Fruit fly (Drosophila melanogaster): ENCODE results near the gene Jig.

Gene Jig

DNA sequence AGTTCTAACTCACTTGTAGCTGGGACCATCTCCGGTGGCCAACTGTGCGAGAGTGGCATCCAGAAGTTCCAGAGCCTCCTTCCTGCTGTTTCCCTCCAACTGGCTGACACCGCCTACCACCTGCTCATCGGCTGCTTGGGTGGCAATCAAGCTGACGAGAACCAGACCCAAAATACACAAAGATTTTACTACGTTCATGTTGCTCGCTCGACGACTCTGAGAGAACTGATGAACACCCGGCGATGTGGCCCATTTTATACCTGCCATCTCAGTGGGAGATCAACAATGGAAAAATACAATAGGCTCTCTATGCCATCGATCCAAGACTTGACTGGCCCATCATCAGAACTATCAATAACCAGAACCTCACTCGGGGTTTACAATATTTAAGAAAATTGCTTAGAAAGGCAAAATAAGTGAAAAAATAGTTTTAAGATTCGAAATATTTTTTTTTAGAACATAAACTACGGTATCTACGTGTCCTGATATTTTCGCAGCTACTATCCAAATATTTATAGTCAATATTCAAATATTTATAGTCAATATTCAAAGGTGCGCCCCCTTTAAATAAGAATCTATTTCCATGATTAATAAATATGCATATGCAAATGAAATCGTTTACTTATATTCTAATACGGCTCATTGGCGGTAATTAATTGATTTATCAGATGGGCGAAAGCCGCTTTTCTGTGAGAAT, 8.8 kb downstream of the Jig start, which contains the start of gene Cys (continued):
- TF ChIP-seq GATAe (GFP tag; conservative IDR thresholded peaks at IDR 0.05) (no peak), CG7357 (GFP tag; IDR thresholded peaks at IDR 0.05) (no peak), D19A (tag; optimal IDR thresholded peaks at IDR 0.05) (no peak), en (GFP tag; optimal IDR thresholded peaks at IDR 0.05) (no peak), NK7.1 (GFP tag; optimal IDR thresholded peaks at IDR 0.05) (no peak), abd-A (tag; optimal IDR thresholded peaks at IDR 0.05) (peak; percentile 31), CG6813 (GFP tag; optimal IDR thresholded peaks at IDR 0.05) (peak; percentile 27), CG17385 (GFP tag; optimal IDR thresholded peaks at IDR 0.05) (peak; percentile 23), bab2 (GFP tag; optimal IDR thresholded peaks at IDR 0.05) (no peak), CG6854 (GFP tag; optimal IDR thresholded peaks at IDR 0.05) (no peak), Kr (GFP tag; optimal IDR thresholded peaks at IDR 0.05) (no peak), CG15479 (GFP tag; optimal IDR thresholded peaks at IDR 0.05) (no peak), org-1 (GFP tag; optimal IDR thresholded peaks at IDR 0.05) (no peak), slbo (GFP tag; IDR thresholded peaks at IDR 0.05) (peak; percentile 49), Usf (GFP tag; optimal IDR thresholded peaks at IDR 0.05) (no peak), Ets97D (GFP tag; optimal IDR thresholded peaks at IDR 0.05) (no peak), pita (GFP tag; optimal IDR thresholded peaks at IDR 0.05) (no peak), yki (optimal IDR thresholded peaks at IDR 0.05) (no peak), Drgx (GFP tag; IDR thresholded peaks at IDR 0.05) (no peak), Dll (GFP tag; IDR thresholded peaks at IDR 0.05; ENCODE audit: partially characterized antibody) (no peak), H15 (GFP tag; IDR thresholded peaks at IDR 0.05) (no peak), CG9215 (GFP tag; IDR thresholded peaks at IDR 0.05) (no peak), ems (GFP tag; optimal IDR thresholded peaks at IDR 0.05) (no peak), CG1602 (GFP tag; optimal IDR thresholded peaks at IDR 0.05) (no peak), sens-2 (GFP tag; IDR thresholded peaks at IDR 0.05) (no peak), CG3726 (GFP tag; IDR thresholded peaks at IDR 0.05) (no peak), Nf-YC (tag; optimal IDR thresholded peaks at IDR 0.05) (no peak), ken (GFP tag; IDR thresholded peaks at IDR 0.05) (no peak), Oli (tag; optimal IDR thresholded peaks at IDR 0.05) (no peak), Hey (tag; optimal IDR thresholded peaks at IDR 0.05) (no peak), CG32767 (GFP tag; IDR thresholded peaks at IDR 0.05) (0 out of 2 replicates have a peak, but pooled peaks have one; percentile 15), CG6683 (GFP tag; optimal IDR thresholded peaks at IDR 0.05) (no peak), Hr39 (optimal IDR thresholded peaks at IDR 0.05) (no peak), Fer2 (tag; optimal IDR thresholded peaks at IDR 0.05) (no peak), grau (tag; optimal IDR thresholded peaks at IDR 0.05) (peak; percentile 27), nmo (GFP tag; optimal IDR thresholded peaks at IDR 0.05) (peak; percentile 19), CG2116 (GFP tag; optimal IDR thresholded peaks at IDR 0.05) (no peak), usp (GFP tag; optimal IDR thresholded peaks at IDR 0.05) (no peak), CG17612 (GFP tag; IDR thresholded peaks at IDR 0.05) (no peak), CG6254 (GFP tag; optimal IDR thresholded peaks at IDR 0.05) (no peak), Dek (tag; optimal IDR thresholded peaks at IDR 0.05) (no peak), chm (GFP tag; IDR thresholded peaks at IDR 0.05) (peak; percentile 32; the same call in 1 of the 2 replicates), CG12769 (tag; optimal IDR thresholded peaks at IDR 0.05) (peak; percentile 89), CG4617 (GFP tag; optimal IDR thresholded peaks at IDR 0.05; ENCODE audit: borderline replicate concordance) (no peak), Spps (tag; optimal IDR thresholded peaks at IDR 0.05) (no peak), Ada2b (GFP tag; IDR thresholded peaks at IDR 0.05) (no peak), Sry-δ (GFP tag; optimal IDR thresholded peaks at IDR 0.05) (no peak), nerfin-1 (tag; optimal IDR thresholded peaks at IDR 0.05) (no peak), Poxn (GFP tag; IDR thresholded peaks at IDR 0.05) (no peak), bsh (GFP tag; optimal IDR thresholded peaks at IDR 0.05) (peak in 1 of 2 experiments; percentile 52), hb (GFP tag; IDR thresholded peaks at IDR 0.05; ENCODE audit: partially characterized antibody) (no peak)
